Fruit fly (Drosophila melanogaster) whole organism, pupa: ENCODE measurements around the gene cona.

Experiments
- CG14655 ChIP-seq: fragments of 200-800 bp; sonication (Bioruptor generic); optimal IDR thresholded peaks from 3 replicates; lab custom pipeline; 2017; ENCODE audit warnings: mild to moderate bottlenecking, missing biosample characterization, missing genetic modification reagents, missing genetic modification characterization
- D1 ChIP-seq: fragments of 200-800 bp; sonication (Bioruptor generic); optimal IDR thresholded peaks from 2 replicates; lab custom pipeline; 2018; ENCODE audit warnings: missing biosample characterization, mild to moderate bottlenecking, missing genetic modification characterization, moderate library complexity

DNA sequence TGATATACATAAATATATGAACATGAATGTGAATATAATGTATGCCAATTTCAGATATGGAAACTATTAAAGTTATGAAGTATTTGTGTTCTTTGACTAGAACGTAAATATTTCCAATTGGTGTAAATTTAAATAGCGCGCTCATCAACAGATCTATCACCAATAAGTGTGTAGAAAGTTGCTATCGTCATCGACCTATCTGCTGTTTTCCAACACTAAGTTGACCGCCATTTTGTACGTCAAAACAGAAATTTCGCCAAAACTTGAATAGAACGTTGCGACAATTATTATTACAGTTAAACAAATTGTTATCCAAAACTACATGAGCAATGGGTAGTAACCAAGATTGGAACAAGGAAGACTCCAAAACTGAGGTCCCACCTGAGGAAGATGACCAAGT lies at the start of gene cona:
- TF ChIP-seq CG14655 = no peak
- TF ChIP-seq D1 (tag; lab: Kevin White, UChicago) = no peak
